Fruit fly (Drosophila melanogaster) whole organism, embryonic: ENCODE results near the gene CG43800.

Experiments used
- Awh ChIP-seq: fragments of 200-800 bp; sonication (Bioruptor generic); IDR thresholded peaks from 2 replicates; pipeline ENCODE4, ENCODE4 v1.3.6; 2022; ENCODE audit warnings: missing biosample characterization, missing genetic modification characterization
- B-H1 ChIP-seq: fragments of 200-800 bp; sonication (Bioruptor generic); IDR thresholded peaks from 3 replicates; pipeline ENCODE4 v1.3.6; 2022; ENCODE audit warnings: missing biosample characterization, missing genetic modification characterization
- Blimp-1 ChIP-seq: fragments of 200-800 bp; sonication (Bioruptor generic); optimal IDR thresholded peaks from 3 replicates; lab custom pipeline; 2018; ENCODE audit warnings: missing biosample characterization, missing genetic modification characterization, mild to moderate bottlenecking, moderate library complexity, missing genetic modification reagents
- CG10209 ChIP-seq: fragments of 200-800 bp; sonication (Bioruptor generic); optimal IDR thresholded peaks from 3 replicates; lab custom pipeline; 2017; ENCODE audit warnings: missing biosample characterization, mild to moderate bottlenecking, missing genetic modification characterization, missing genetic modification reagents
- CG12659 ChIP-seq: fragments of 200-800 bp; sonication (Bioruptor generic); optimal IDR thresholded peaks from 3 replicates; lab custom pipeline; 2017; ENCODE audit warnings: mild to moderate bottlenecking, missing biosample characterization, missing genetic modification reagents, missing genetic modification characterization
- CG13775 ChIP-seq: fragments of 200-800 bp; sonication (Bioruptor generic); optimal IDR thresholded peaks from 3 replicates; lab custom pipeline; 2017; ENCODE audit warnings: missing biosample characterization, mild to moderate bottlenecking, missing genetic modification characterization
- CG15269 ChIP-seq: fragments of 200-800 bp; sonication (Bioruptor generic); optimal IDR thresholded peaks from 2 replicates; lab custom pipeline; 2018; ENCODE audit warnings: missing biosample characterization, mild to moderate bottlenecking, missing genetic modification characterization, moderate library complexity
- CG1647 ChIP-seq: fragments of 200-800 bp; sonication (Bioruptor generic); optimal IDR thresholded peaks from 3 replicates; lab custom pipeline; 2016; ENCODE audit warnings: missing biosample characterization, missing genetic modification characterization
- CG17186 ChIP-seq: fragments of 200-800 bp; sonication (Bioruptor generic); optimal IDR thresholded peaks from 3 replicates; lab custom pipeline; 2017; ENCODE audit warnings: missing biosample characterization, missing genetic modification reagents, missing genetic modification characterization
- CG17912 ChIP-seq: fragments of 200-800 bp; sonication (Bioruptor generic); optimal IDR thresholded peaks from 2 replicates; lab custom pipeline; 2018; ENCODE audit warnings: missing biosample characterization, mild to moderate bottlenecking, missing genetic modification characterization
- CG1832 ChIP-seq: fragments of 200-800 bp; sonication (Bioruptor generic); optimal IDR thresholded peaks from 2 replicates; lab custom pipeline; 2017; ENCODE audit warnings: missing biosample characterization, mild to moderate bottlenecking, missing genetic modification characterization, inconsistent platforms
- CG18619 ChIP-seq: fragments of 200-800 bp; sonication (Bioruptor generic); optimal IDR thresholded peaks from 3 replicates; lab custom pipeline; 2017; ENCODE audit warnings: missing biosample characterization, mild to moderate bottlenecking, missing genetic modification characterization
- CG32532 ChIP-seq: fragments of 200-800 bp; sonication (Bioruptor generic); IDR thresholded peaks from 2 replicates; pipeline ENCODE4 v1.3.6; 2022; ENCODE audit warnings: missing biosample characterization, missing genetic modification characterization
- CG3847 ChIP-seq: fragments of 200-800 bp; sonication (Bioruptor generic); IDR thresholded peaks from 2 replicates; pipeline ENCODE4 v1.3.6; 2022; ENCODE audit warnings: missing biosample characterization, missing genetic modification characterization
- CG4360 ChIP-seq: fragments of 200-800 bp; sonication (Bioruptor generic); IDR thresholded peaks from 2 replicates; pipeline ENCODE4 v1.3.6; 2022; ENCODE audit warnings: missing biosample characterization, missing genetic modification characterization
- CG6765 ChIP-seq: fragments of 200-800 bp; sonication (Bioruptor generic); optimal IDR thresholded peaks from 3 replicates; lab custom pipeline; 2017; ENCODE audit warnings: missing biosample characterization, mild to moderate bottlenecking, missing genetic modification characterization
- CG6854 ChIP-seq: fragments of 200-800 bp; sonication (Bioruptor generic); optimal IDR thresholded peaks from 3 replicates; lab custom pipeline; 2017; ENCODE audit warnings: missing biosample characterization, mild to moderate bottlenecking, missing genetic modification characterization
- CG7271 ChIP-seq: fragments of 200-800 bp; sonication (Bioruptor generic); optimal IDR thresholded peaks from 2 replicates; lab custom pipeline; 2018; ENCODE audit warnings: missing biosample characterization, mild to moderate bottlenecking, missing genetic modification characterization, moderate library complexity
- CG7556 ChIP-seq: fragments of 200-800 bp; sonication (Bioruptor generic); optimal IDR thresholded peaks from 2 replicates; lab custom pipeline; 2017; ENCODE audit warnings: missing biosample characterization, mild to moderate bottlenecking, missing genetic modification characterization
- CG8765 ChIP-seq: fragments of 200-800 bp; sonication (Bioruptor generic); IDR thresholded peaks from 2 replicates; pipeline ENCODE4 v1.3.6; 2022; ENCODE audit warnings: missing biosample characterization, missing genetic modification characterization
- CHES-1-like ChIP-seq: fragments of 200-800 bp; sonication (Bioruptor generic); optimal IDR thresholded peaks from 2 replicates; lab custom pipeline; 2016; ENCODE audit warnings: missing biosample characterization, missing genetic modification characterization
- Chrac-16 ChIP-seq: fragments of 200-800 bp; sonication (Bioruptor generic); optimal IDR thresholded peaks from 3 replicates; lab custom pipeline; 2016; ENCODE audit warnings: missing biosample characterization, missing genetic modification characterization
- CkIIα-i1 ChIP-seq: fragments of 200-800 bp; sonication (Bioruptor generic); IDR thresholded peaks from 2 replicates; pipeline ENCODE4 v1.3.6; 2022; ENCODE audit warnings: missing biosample characterization, missing genetic modification characterization
- D ChIP-seq, 2 experiments: fragments of 200-800 bp in 1 of 2; fragments of >200 bp in 1 of 2; sonication (Bioruptor generic) in 1 of 2; optimal IDR thresholded peaks; 2 replicates in 1 of 2; 3 replicates in 1 of 2; lab custom pipeline; 2017; ENCODE audit warnings: mild to moderate bottlenecking in 1 of 2, missing biosample characterization in 1 of 2, missing genetic modification characterization in 1 of 2, missing genetic modification reagents in 1 of 2
- Hey ChIP-seq: fragments of 200-800 bp; sonication (Bioruptor generic); optimal IDR thresholded peaks from 3 replicates; lab custom pipeline; 2018; ENCODE audit warnings: missing biosample characterization, mild to moderate bottlenecking, missing genetic modification characterization
- NFAT ChIP-seq: fragments of 200-800 bp; sonication (Bioruptor generic); IDR thresholded peaks from 2 replicates; pipeline ENCODE4 v1.3.6; 2022; ENCODE audit warnings: missing biosample characterization, missing genetic modification characterization
- Oaz ChIP-seq: fragments of 200-800 bp; sonication (Bioruptor generic); IDR thresholded peaks from 2 replicates; pipeline ENCODE4 v1.3.6; 2022; ENCODE audit warnings: missing biosample characterization, missing genetic modification characterization
- Opbp ChIP-seq: fragments of 200-800 bp; sonication (Bioruptor generic); IDR thresholded peaks from 3 replicates; pipeline ENCODE4 v1.3.6; 2022; ENCODE audit warnings: missing biosample characterization, missing genetic modification characterization; ENCODE audit not compliant: partially characterized antibody
- Scr ChIP-seq: fragments of 200-800 bp; sonication (Bioruptor generic); IDR thresholded peaks from 2 replicates; pipeline ENCODE4 v1.3.6; 2022; ENCODE audit warnings: missing biosample characterization, missing genetic modification characterization; ENCODE audit not compliant: partially characterized antibody
- Side ChIP-seq: fragments of 200-800 bp; sonication (Bioruptor generic); optimal IDR thresholded peaks from 2 replicates; lab custom pipeline; 2016; ENCODE audit warnings: missing biosample characterization, missing genetic modification characterization
- Spps ChIP-seq: fragments of 200-800 bp; sonication (Bioruptor generic); optimal IDR thresholded peaks from 2 replicates; lab custom pipeline; 2018; ENCODE audit warnings: missing biosample characterization, mild to moderate bottlenecking, missing genetic modification characterization
- Sry-β ChIP-seq: fragments of 200-800 bp; sonication (Bioruptor generic); optimal IDR thresholded peaks from 2 replicates; lab custom pipeline; 2018; ENCODE audit warnings: missing biosample characterization, mild to moderate bottlenecking, missing genetic modification characterization, moderate library complexity
- Ssrp ChIP-seq: fragments of 200-800 bp; sonication (Bioruptor generic); optimal IDR thresholded peaks from 2 replicates; lab custom pipeline; 2018; ENCODE audit warnings: missing biosample characterization, mild to moderate bottlenecking, missing genetic modification characterization, moderate library complexity
- ato ChIP-seq: fragments of 200-800 bp; sonication (Bioruptor generic); IDR thresholded peaks from 2 replicates; pipeline ENCODE4 v1.3.6; 2022; ENCODE audit warnings: missing biosample characterization, missing genetic modification characterization; ENCODE audit not compliant: partially characterized antibody
- chm ChIP-seq: fragments of 200-800 bp; sonication (Bioruptor generic); IDR thresholded peaks from 2 replicates; pipeline ENCODE4 v1.3.6; 2022; ENCODE audit warnings: missing biosample characterization, missing genetic modification characterization
- h ChIP-seq: fragments of >200 bp; optimal IDR thresholded peaks from 2 replicates; lab custom pipeline; 2017
- her ChIP-seq: fragments of 200-800 bp; sonication (Bioruptor generic); optimal IDR thresholded peaks from 2 replicates; lab custom pipeline; 2016; ENCODE audit warnings: missing biosample characterization, missing genetic modification characterization
- kay ChIP-seq: fragments of 200-800 bp; sonication (Bioruptor generic); optimal IDR thresholded peaks from 2 replicates; lab custom pipeline; 2016; ENCODE audit warnings: missing biosample characterization, missing genetic modification characterization
- lab ChIP-seq: fragments of 200-800 bp; sonication (Bioruptor generic); optimal IDR thresholded peaks from 3 replicates; lab custom pipeline; 2017; ENCODE audit warnings: missing biosample characterization, missing genetic modification characterization, mild to moderate bottlenecking, moderate library complexity, missing genetic modification reagents
- mirr ChIP-seq: fragments of 200-800 bp; sonication (Bioruptor generic); optimal IDR thresholded peaks from 3 replicates; lab custom pipeline; 2018; ENCODE audit warnings: missing biosample characterization, mild to moderate bottlenecking, missing genetic modification characterization
- nmo ChIP-seq: fragments of 200-800 bp; sonication (Bioruptor generic); optimal IDR thresholded peaks from 2 replicates; lab custom pipeline; 2018; ENCODE audit warnings: missing biosample characterization, mild to moderate bottlenecking, missing genetic modification characterization, moderate library complexity
- pan ChIP-seq, 4 experiments: fragments of >200 bp in 3 of 4; fragments of 200-800 bp in 1 of 4; sonication (Bioruptor generic) in 1 of 4; optimal IDR thresholded peaks in 3 of 4; IDR thresholded peaks in 1 of 4; 2 replicates each; pipeline versions ENCODE4 v1.3.6 to Lab custom; 2017 to 2022; ENCODE audit warnings: missing biosample characterization in 2 of 4, missing genetic modification characterization in 2 of 4, mixed read lengths in 1 of 4
- peb ChIP-seq: fragments of 200-800 bp; sonication (Bioruptor generic); IDR thresholded peaks from 2 replicates; pipeline ENCODE4 v1.3.6; 2022; ENCODE audit warnings: missing biosample characterization, missing genetic modification characterization
- pita ChIP-seq: fragments of 200-800 bp; sonication (Bioruptor generic); optimal IDR thresholded peaks from 2 replicates; lab custom pipeline; 2017; ENCODE audit warnings: missing biosample characterization, mild to moderate bottlenecking, missing genetic modification characterization
- prd ChIP-seq, 3 experiments: fragments of >200 bp in 2 of 3; fragments of 200-800 bp in 1 of 3; sonication (Bioruptor generic) in 1 of 3; optimal IDR thresholded peaks in 2 of 3; IDR thresholded peaks in 1 of 3; 2 replicates in 2 of 3; 3 replicates in 1 of 3; pipeline versions ENCODE4 v1.3.6 to Lab custom; 2017 to 2022; ENCODE audit warnings: missing biosample characterization in 1 of 3, missing genetic modification characterization in 1 of 3
- scrt ChIP-seq: fragments of 200-800 bp; sonication (Bioruptor generic); optimal IDR thresholded peaks from 2 replicates; lab custom pipeline; 2018; ENCODE audit warnings: missing biosample characterization, mild to moderate bottlenecking, missing genetic modification characterization, moderate library complexity
- slp2 ChIP-seq: fragments of 200-800 bp; sonication (Bioruptor generic); optimal IDR thresholded peaks from 2 replicates; lab custom pipeline; 2016; ENCODE audit warnings: missing biosample characterization, missing genetic modification characterization
- usp ChIP-seq: fragments of >200 bp; optimal IDR thresholded peaks from 2 replicates; lab custom pipeline; 2017; ENCODE audit warnings: missing biosample characterization, missing genetic modification characterization
- wdn ChIP-seq: fragments of 200-800 bp; sonication (Bioruptor generic); IDR thresholded peaks from 2 replicates; pipeline ENCODE4 v1.3.6; 2022; ENCODE audit warnings: missing biosample characterization, missing genetic modification characterization
- zen2 ChIP-seq: fragments of 200-800 bp; sonication (Bioruptor generic); IDR thresholded peaks from 3 replicates; pipeline ENCODE4 v1.3.6; 2022; ENCODE audit warnings: missing biosample characterization, missing genetic modification characterization; ENCODE audit not compliant: partially characterized antibody

Gene CG43800

DNA sequence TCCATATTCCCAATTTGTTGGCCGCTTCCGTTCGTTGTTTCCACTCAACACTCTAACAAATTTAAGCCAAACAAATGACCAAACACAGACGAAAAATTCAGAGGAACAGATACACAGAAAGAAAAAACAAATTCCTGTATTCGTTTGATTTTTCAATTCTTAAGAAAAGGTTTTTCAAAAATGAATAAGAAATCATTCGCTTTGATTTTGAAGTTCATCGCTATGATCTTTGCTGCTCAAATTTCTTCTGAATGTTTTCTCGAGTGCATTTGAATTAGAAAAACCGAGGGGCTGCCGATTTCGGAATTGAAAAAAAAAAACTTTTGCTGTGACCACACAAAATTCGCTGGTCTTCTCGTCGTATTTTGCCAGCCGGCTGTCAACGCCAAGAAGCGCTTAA, 33.4 kb upstream of the CG43800 start (continued):
- TF ChIP-seq kay (GFP tag; lab: Kevin White, UChicago) (no peak), Chrac-16 (GFP tag; lab: Kevin White, UChicago) (peak; percentile 4), Hey (tag; lab: Kevin White, UChicago) (no peak), CG13775 (GFP tag; lab: Kevin White, UChicago) (no peak), prd (optimal IDR thresholded peaks at IDR 0.05; lab: Kevin White, UChicago) (no peak), prd (GFP tag; IDR thresholded peaks at IDR 0.05; lab: Robert Waterston, UW) (peak; percentile 62; the same call in 2 of the 3 replicates), pan (optimal IDR thresholded peaks at IDR 0.05; lab: Kevin White, UChicago) (no peak), pan (GFP tag; optimal IDR thresholded peaks at IDR 0.05 in 1 of 2, IDR thresholded peaks at IDR 0.05 in 1 of 2) (no peak), Side (GFP tag; lab: Kevin White, UChicago) (no peak), Ssrp (tag; lab: Kevin White, UChicago) (peak; percentile 5), pita (GFP tag; lab: Kevin White, UChicago) (no peak), CG6854 (no peak), CG32532 (GFP tag; lab: Robert Waterston, UW) (no peak), Opbp (no peak), CG7556 (peak; percentile 17), Scr (GFP tag; lab: Robert Waterston, UW) (no peak), wdn (GFP tag; lab: Robert Waterston, UW) (no peak), usp (no peak), Awh (GFP tag; lab: Robert Waterston, UW) (no peak), scrt (GFP tag; lab: Kevin White, UChicago) (no peak), CkIIα-i1 (GFP tag; lab: Robert Waterston, UW) (no peak), CG8765 (GFP tag; lab: Robert Waterston, UW) (no peak), CG10209 (no peak), B-H1 (no peak), CG7271 (tag; lab: Kevin White, UChicago) (no peak), zen2 (no peak), chm (GFP tag; lab: Robert Waterston, UW) (0 out of 2 replicates have a peak, but pooled peaks have one; percentile 35), CG6765 (GFP tag; lab: Kevin White, UChicago) (no peak), CG15269 (peak; percentile 20), CG17912 (no peak), slp2 (peak; percentile 39), CHES-1-like (no peak), peb (no peak), CG1647 (GFP tag; lab: Kevin White, UChicago) (no peak), D (optimal IDR thresholded peaks at IDR 0.05; lab: Kevin White, UChicago) (no peak), D (GFP tag; optimal IDR thresholded peaks at IDR 0.05; lab: Kevin White, UChicago) (no peak), CG18619 (GFP tag; lab: Kevin White, UChicago) (no peak), Oaz (GFP tag; lab: Robert Waterston, UW) (no peak), ato (GFP tag; lab: Robert Waterston, UW) (no peak), CG4360 (no peak), CG12659 (GFP tag; lab: Kevin White, UChicago) (no peak), lab (GFP tag; lab: Kevin White, UChicago) (peak; percentile 31), h (lab: Kevin White, UChicago) (no peak), mirr (GFP tag; lab: Kevin White, UChicago) (no peak), CG17186 (no peak), Blimp-1 (GFP tag; lab: Kevin White, UChicago) (peak; percentile 67), nmo (GFP tag; lab: Kevin White, UChicago) (peak; percentile 3), Sry-β (GFP tag; lab: Kevin White, UChicago) (no peak), her (no peak), CG1832 (GFP tag; lab: Kevin White, UChicago) (no peak), NFAT (GFP tag; lab: Robert Waterston, UW) (no peak), CG3847 (GFP tag; lab: Robert Waterston, UW) (no peak), Spps (tag; lab: Kevin White, UChicago) (no peak)
